Worm (Caenorhabditis elegans) whole organism, L1 larva: ENCODE measurements around the gene atg-7.

Experiments used
- ceh-82 ChIP-seq, 3 experiments: fragments of 150-350 bp in 1 of 3; sonication (generic microtip) in 2 of 3; optimal IDR thresholded peaks; 2 replicates each; lab custom pipeline; 2014 to 2017; ENCODE audit warnings: missing biosample characterization in 3 of 3, missing genetic modification characterization in 3 of 3
- egl-27 ChIP-seq, 2 experiments: fragments of 150-350 bp in 1 of 2; sonication (generic microtip); optimal IDR thresholded peaks; 3 replicates each; lab custom pipeline; 2017 to 2018; ENCODE audit warnings: missing biosample characterization in 2 of 2, missing genetic modification characterization in 2 of 2, missing genetic modification reagents in 2 of 2
- elt-2 ChIP-seq: sonication (generic microtip); optimal IDR thresholded peaks from 2 replicates; lab custom pipeline; 2016; ENCODE audit warnings: missing genetic modification characterization, mild to moderate bottlenecking, inconsistent platforms, missing compliant biosample characterization, missing genetic modification reagents
- elt-3 ChIP-seq, 6 experiments: fragments of 150-350 bp in 1 of 6; sonication (generic microtip); optimal IDR thresholded peaks; 2 replicates each; lab custom pipeline; 2017 to 2018; ENCODE audit warnings: missing biosample characterization in 6 of 6, missing genetic modification characterization in 6 of 6, inconsistent platforms in 1 of 6
- mdl-1 ChIP-seq, 2 experiments: fragments of 150-350 bp; optimal IDR thresholded peaks; 2 replicates each; lab custom pipeline; 2014 to 2017; ENCODE audit warnings: missing biosample characterization in 2 of 2, missing genetic modification characterization in 2 of 2, inconsistent platforms in 1 of 2
- pqm-1 ChIP-seq: sonication (generic microtip); optimal IDR thresholded peaks from 3 replicates; lab custom pipeline; 2017; ENCODE audit warnings: missing biosample characterization, missing genetic modification characterization
- unc-62 ChIP-seq: fragments of 150-350 bp; optimal IDR thresholded peaks from 2 replicates; lab custom pipeline; 2014; ENCODE audit warnings: missing biosample characterization, missing genetic modification reagents, missing genetic modification characterization

- no peak for TF ChIP-seq egl-27 (tag; optimal IDR thresholded peaks at IDR 0.05; lab: Kevin White, UChicago)
- TF ChIP-seq ceh-82 (tag; optimal IDR thresholded peaks at IDR 0.05; lab: Kevin White, UChicago), result no peak
- no peak for TF ChIP-seq mdl-1 (tag; optimal IDR thresholded peaks at IDR 0.05; lab: Kevin White, UChicago)
- no peak for TF ChIP-seq pqm-1 (tag; lab: Kevin White, UChicago)
- TF ChIP-seq elt-3 (tag; optimal IDR thresholded peaks at IDR 0.05; lab: Kevin White, UChicago), result no peak
- no peak for TF ChIP-seq unc-62 (GFP tag; lab: Kevin White, UChicago)
- TF ChIP-seq elt-2 (tag; lab: Kevin White, UChicago), result no peak
Observed at ce11 chrIV:11109771-11110170, 28.9 kb upstream of the atg-7 start, which contains the start of gene pigk-1.
